Worm (Caenorhabditis elegans) whole organism, L4 larva: ENCODE measurements around the gene nra-3.

Experiments used
- aha-1 ChIP-seq: fragments of 150-350 bp; peaks from one replicate; lab custom pipeline; 2014; ENCODE audit warnings: missing biosample characterization, missing genetic modification characterization
- ama-1 ChIP-seq: fragments of 150-350 bp; optimal IDR thresholded peaks from 2 replicates; lab custom pipeline; 2014; ENCODE audit warnings: inconsistent platforms, mixed read lengths
- ceh-32 ChIP-seq: sonication (generic microtip); optimal IDR thresholded peaks from 2 replicates; lab custom pipeline; 2016; ENCODE audit warnings: mild to moderate bottlenecking, missing genetic modification characterization, missing compliant biosample characterization; ENCODE audit not compliant: poor library complexity
- ceh-82 ChIP-seq: sonication (generic microtip); optimal IDR thresholded peaks from 2 replicates; lab custom pipeline; 2017; ENCODE audit warnings: missing biosample characterization, missing genetic modification characterization
- duxl-1 ChIP-seq: sonication (generic microtip); optimal IDR thresholded peaks from 2 replicates; lab custom pipeline; 2016; ENCODE audit warnings: mild to moderate bottlenecking, missing genetic modification characterization, moderate library complexity, missing compliant biosample characterization; ENCODE audit not compliant: poor library complexity
- lin-13 ChIP-seq: fragments of 150-350 bp; optimal IDR thresholded peaks from 2 replicates; lab custom pipeline; 2014; ENCODE audit warnings: missing biosample characterization, missing genetic modification reagents, missing genetic modification characterization
- lin-15B ChIP-seq: fragments of 150-350 bp; sonication (generic microtip); optimal IDR thresholded peaks from 3 replicates; lab custom pipeline; 2014; ENCODE audit warnings: missing biosample characterization, missing genetic modification characterization
- lin-38 ChIP-seq: fragments of 200-800 bp; sonication (Bioruptor generic); IDR thresholded peaks from 2 replicates; pipeline ENCODE4 v1.3.6; 2022; ENCODE audit warnings: missing genetic modification reagents, missing genetic modification characterization, missing compliant biosample characterization
- mxl-3 ChIP-seq: fragments of 200-800 bp; sonication (Bioruptor generic); optimal IDR thresholded peaks from 2 replicates; lab custom pipeline; 2018; ENCODE audit warnings: mild to moderate bottlenecking, missing genetic modification characterization, missing compliant biosample characterization
- nhr-11 ChIP-seq: fragments of 150-350 bp; optimal IDR thresholded peaks from 2 replicates; lab custom pipeline; 2014; ENCODE audit warnings: missing biosample characterization, missing genetic modification characterization
- nhr-28 ChIP-seq: fragments of 150-350 bp; optimal IDR thresholded peaks from 2 replicates; lab custom pipeline; 2014; ENCODE audit warnings: missing biosample characterization, missing genetic modification characterization
- pqm-1 ChIP-seq: sonication (generic microtip); optimal IDR thresholded peaks from 2 replicates; lab custom pipeline; 2017; ENCODE audit warnings: missing biosample characterization, missing genetic modification characterization
- unc-39 ChIP-seq: sonication (generic microtip); optimal IDR thresholded peaks from 2 replicates; lab custom pipeline; 2017; ENCODE audit warnings: missing biosample characterization, missing genetic modification characterization

DNA sequence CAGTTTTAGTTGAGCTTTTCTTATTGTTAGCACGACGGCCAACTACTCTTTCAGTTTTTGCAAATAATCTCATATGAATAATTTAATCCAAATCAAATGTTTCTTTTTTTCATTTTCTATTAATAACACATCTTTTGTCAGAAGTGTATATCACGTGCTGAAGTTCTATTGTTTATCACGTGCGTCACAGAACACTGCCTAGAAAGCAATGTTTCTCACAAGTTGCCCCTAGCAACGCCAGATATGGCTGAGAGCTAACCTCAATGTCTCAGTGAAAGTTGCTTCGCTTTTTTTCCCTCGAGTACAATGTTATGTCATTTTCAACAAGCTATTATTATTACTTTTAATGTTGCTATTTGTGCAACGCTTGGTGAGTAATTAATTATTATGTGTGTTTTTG lies 3.3 kb downstream of the nra-3 start:
- peak; percentile 22 for TF ChIP-seq nhr-11 (tag; lab: Kevin White, UChicago)
- TF ChIP-seq aha-1 (tag; lab: Kevin White, UChicago), result peak; percentile 36
- TF ChIP-seq lin-15B (tag; lab: Kevin White, UChicago), result no peak
- TF ChIP-seq mxl-3 (GFP tag; lab: Kevin White, UChicago), result no peak
- no peak for TF ChIP-seq duxl-1
- TF ChIP-seq pqm-1 (tag; lab: Kevin White, UChicago), result no peak
- TF ChIP-seq nhr-28 (tag; lab: Kevin White, UChicago), result no peak
- no peak for TF ChIP-seq ama-1 (lab: Kevin White, UChicago)
- no peak for TF ChIP-seq ceh-32 (tag; lab: Kevin White, UChicago)
- TF ChIP-seq unc-39 (tag; lab: Kevin White, UChicago), result no peak
- TF ChIP-seq ceh-82 (tag; lab: Kevin White, UChicago), result no peak
- TF ChIP-seq lin-38 (GFP tag; lab: Robert Waterston, UW), result no peak
- no peak for TF ChIP-seq lin-13 (GFP tag; lab: Kevin White, UChicago)
